Worm (Caenorhabditis elegans) whole organism, young adult: Measurements from ENCODE around the gene T27A8.7.

Experiments used
- B0261.1 ChIP-seq: sonication (generic microtip); optimal IDR thresholded peaks from 2 replicates; lab custom pipeline; 2016; ENCODE audit warnings: mild to moderate bottlenecking, missing genetic modification characterization, moderate library complexity, missing compliant biosample characterization
- C06A6.2 ChIP-seq: fragments of 200-800 bp; sonication (Bioruptor generic); conservative IDR thresholded peaks from 2 replicates; pipeline ENCODE4 v1.3.6; 2022; ENCODE audit warnings: missing genetic modification characterization, missing compliant biosample characterization
- F39B2.1 ChIP-seq: fragments of 200-800 bp; sonication (Bioruptor generic); IDR thresholded peaks from 2 replicates; pipeline ENCODE4 v1.3.6; 2022; ENCODE audit warnings: missing genetic modification reagents, missing genetic modification characterization, missing compliant biosample characterization
- F49E8.2 ChIP-seq: sonication (generic microtip); optimal IDR thresholded peaks from 3 replicates; lab custom pipeline; 2017; ENCODE audit warnings: missing genetic modification characterization, mild to moderate bottlenecking, missing compliant biosample characterization, antibody characterized with exemption, moderate library complexity; ENCODE audit not compliant: insufficient read depth
- F55B11.4 ChIP-seq: sonication (generic microtip); optimal IDR thresholded peaks from 2 replicates; lab custom pipeline; 2016; ENCODE audit warnings: missing compliant biosample characterization, missing genetic modification characterization, borderline replicate concordance; ENCODE audit not compliant: insufficient read depth
- F57A8.1 ChIP-seq: fragments of 200-800 bp; sonication (Bioruptor generic); optimal IDR thresholded peaks from 2 replicates; lab custom pipeline; 2018; ENCODE audit warnings: mild to moderate bottlenecking, missing genetic modification characterization, moderate library complexity, missing compliant biosample characterization
- F57C9.4 ChIP-seq: sonication (generic microtip); optimal IDR thresholded peaks from 2 replicates; lab custom pipeline; 2017; ENCODE audit warnings: mild to moderate bottlenecking, missing genetic modification characterization, missing compliant biosample characterization
- T07F8.4 ChIP-seq: sonication (generic microtip); optimal IDR thresholded peaks from 2 replicates; lab custom pipeline; 2016; ENCODE audit warnings: mild to moderate bottlenecking, missing genetic modification characterization, moderate library complexity, missing compliant biosample characterization
- Y95B8A.8 ChIP-seq: fragments of 200-800 bp; sonication (Bioruptor generic); IDR thresholded peaks from 2 replicates; pipeline ENCODE4 v1.3.6; 2022; ENCODE audit warnings: missing genetic modification reagents, missing genetic modification characterization, missing compliant biosample characterization
- akir-1 ChIP-seq: fragments of 200-800 bp; sonication (Bioruptor generic); optimal IDR thresholded peaks from 2 replicates; lab custom pipeline; 2018; ENCODE audit warnings: mild to moderate bottlenecking, missing genetic modification characterization, moderate library complexity, missing compliant biosample characterization
- ama-1 ChIP-seq, 3 experiments: fragments of 150-350 bp in 1 of 3; sonication (generic microtip) in 2 of 3; optimal IDR thresholded peaks; 2 replicates each; lab custom pipeline; 2014 to 2018; ENCODE audit warnings: missing biosample characterization in 2 of 3, missing genetic modification characterization in 2 of 3, missing genetic modification reagents in 2 of 3
- aptf-2 ChIP-seq: fragments of 200-800 bp; sonication (Bioruptor generic); conservative IDR thresholded peaks from 2 replicates; pipeline ENCODE4 v1.3.6; 2022; ENCODE audit warnings: missing genetic modification reagents, missing genetic modification characterization, missing compliant biosample characterization
- attf-6 ChIP-seq: fragments of 200-800 bp; sonication (Bioruptor generic); IDR thresholded peaks from 2 replicates; pipeline ENCODE4 v1.3.6; 2022; ENCODE audit warnings: missing genetic modification reagents, missing genetic modification characterization, missing compliant biosample characterization
- bed-2 ChIP-seq: fragments of 200-800 bp; sonication (Bioruptor generic); IDR thresholded peaks from 2 replicates; pipeline ENCODE4 v1.3.6; 2022; ENCODE audit warnings: missing genetic modification reagents, missing genetic modification characterization, missing compliant biosample characterization
- ceh-100 ChIP-seq: fragments of 200-800 bp; sonication (Bioruptor generic); IDR thresholded peaks from 2 replicates; pipeline ENCODE4 v1.3.6; 2022; ENCODE audit warnings: missing genetic modification reagents, missing genetic modification characterization, missing compliant biosample characterization
- ceh-91 ChIP-seq: fragments of 200-800 bp; sonication (Bioruptor generic); IDR thresholded peaks from 2 replicates; pipeline ENCODE4 v1.3.6; 2022; ENCODE audit warnings: missing genetic modification reagents, missing genetic modification characterization, missing compliant biosample characterization
- dpff-1 ChIP-seq: sonication (generic microtip); optimal IDR thresholded peaks from 2 replicates; lab custom pipeline; 2017; ENCODE audit warnings: mild to moderate bottlenecking, missing genetic modification characterization, missing compliant biosample characterization
- dpl-1 ChIP-seq: fragments of 150-350 bp; optimal IDR thresholded peaks from 2 replicates; lab custom pipeline; 2014; ENCODE audit warnings: missing biosample characterization, missing genetic modification reagents, missing genetic modification characterization
- efl-1 ChIP-seq: fragments of 150-350 bp; optimal IDR thresholded peaks from 2 replicates; lab custom pipeline; 2014; ENCODE audit warnings: missing biosample characterization, missing genetic modification reagents, missing genetic modification characterization
- ekl-4 ChIP-seq: fragments of 200-800 bp; sonication (Bioruptor generic); IDR thresholded peaks from 2 replicates; pipeline ENCODE4 v1.3.6; 2022; ENCODE audit warnings: missing genetic modification reagents, missing genetic modification characterization, missing compliant biosample characterization
- ets-4 ChIP-seq: fragments of 200-800 bp; sonication (Bioruptor generic); optimal IDR thresholded peaks from 2 replicates; lab custom pipeline; 2018; ENCODE audit warnings: mild to moderate bottlenecking, missing genetic modification characterization, missing compliant biosample characterization
- him-1 ChIP-seq: sonication (generic microtip); optimal IDR thresholded peaks from 2 replicates; lab custom pipeline; 2016; ENCODE audit warnings: missing genotype, missing genetic modification reagents, missing genetic modification characterization, missing compliant biosample characterization
- hlh-26 ChIP-seq: fragments of 200-800 bp; sonication (Bioruptor generic); conservative IDR thresholded peaks from 2 replicates; pipeline ENCODE4 v1.3.6; 2022; ENCODE audit warnings: missing genetic modification reagents, missing genetic modification characterization, missing compliant biosample characterization
- hmg-20 ChIP-seq: fragments of 200-800 bp; sonication (Bioruptor generic); IDR thresholded peaks from 2 replicates; pipeline ENCODE4 v1.3.6; 2022; ENCODE audit warnings: missing genetic modification reagents, missing genetic modification characterization, missing compliant biosample characterization
- hsf-1 ChIP-seq: fragments of 200-800 bp; sonication (Bioruptor generic); IDR thresholded peaks from 2 replicates; pipeline ENCODE4 v1.3.6; 2022; ENCODE audit warnings: missing genetic modification reagents, missing genetic modification characterization, missing compliant biosample characterization
- let-526 ChIP-seq: fragments of 200-800 bp; sonication (Bioruptor generic); IDR thresholded peaks from 2 replicates; pipeline ENCODE4 v1.3.6; 2022; ENCODE audit warnings: missing genetic modification reagents, missing genetic modification characterization, missing compliant biosample characterization
- lin-35 ChIP-seq, 3 experiments: fragments of 150-350 bp in 2 of 3; sonication (generic microtip) in 1 of 3; optimal IDR thresholded peaks; 2 replicates each; lab custom pipeline; 2014 to 2018; ENCODE audit warnings: missing biosample characterization in 3 of 3, missing genetic modification characterization in 3 of 3, missing genetic modification reagents in 3 of 3
- lin-40 ChIP-seq: sonication (generic microtip); optimal IDR thresholded peaks from 2 replicates; lab custom pipeline; 2016; ENCODE audit warnings: missing genetic modification characterization, mild to moderate bottlenecking, missing compliant biosample characterization, missing genotype, missing genetic modification reagents
- madf-3 ChIP-seq: fragments of 200-800 bp; sonication (Bioruptor generic); IDR thresholded peaks from 2 replicates; pipeline ENCODE4 v1.3.6; 2022; ENCODE audit warnings: missing genetic modification reagents, missing genetic modification characterization, missing compliant biosample characterization
- mcd-1 ChIP-seq: fragments of 200-800 bp; sonication (Bioruptor generic); IDR thresholded peaks from 2 replicates; pipeline ENCODE4 v1.3.6; 2022; ENCODE audit warnings: missing genetic modification reagents, missing genetic modification characterization, missing compliant biosample characterization
- nfyb-1 ChIP-seq: fragments of 200-800 bp; sonication (Bioruptor generic); IDR thresholded peaks from 2 replicates; pipeline ENCODE4 v1.3.6; 2022; ENCODE audit warnings: missing genetic modification reagents, missing genetic modification characterization, missing compliant biosample characterization
- nhr-90 ChIP-seq: sonication (generic microtip); optimal IDR thresholded peaks from 2 replicates; lab custom pipeline; 2016; ENCODE audit warnings: missing genotype, mild to moderate bottlenecking, missing genetic modification characterization, missing compliant biosample characterization
- pbrm-1 ChIP-seq: fragments of 200-800 bp; sonication (Bioruptor generic); IDR thresholded peaks from 2 replicates; pipeline ENCODE4 v1.3.6; 2022; ENCODE audit warnings: missing genetic modification reagents, missing genetic modification characterization, missing compliant biosample characterization
- rec-8 ChIP-seq, 2 experiments: sonication (generic microtip); optimal IDR thresholded peaks; 2 replicates each; lab custom pipeline; 2016; ENCODE audit warnings: mild to moderate bottlenecking in 2 of 2, missing genetic modification characterization in 2 of 2, missing genetic modification reagents in 2 of 2, missing genotype in 2 of 2, missing biosample characterization in 1 of 2, missing compliant biosample characterization in 1 of 2, moderate library complexity in 1 of 2
- repo-1 ChIP-seq: sonication (generic microtip); optimal IDR thresholded peaks from 2 replicates; lab custom pipeline; 2017; ENCODE audit warnings: mild to moderate bottlenecking, missing genetic modification characterization, missing compliant biosample characterization
- sea-2 ChIP-seq: fragments of 200-800 bp; sonication (Bioruptor generic); IDR thresholded peaks from 2 replicates; pipeline ENCODE4 v1.3.6; 2022; ENCODE audit warnings: missing genetic modification characterization, missing compliant biosample characterization
- snpc-3.4 ChIP-seq: sonication (generic microtip); optimal IDR thresholded peaks from 2 replicates; lab custom pipeline; 2017; ENCODE audit warnings: missing genetic modification characterization, mild to moderate bottlenecking, missing compliant biosample characterization, antibody characterized with exemption, moderate library complexity, missing genotype, missing genetic modification reagents
- sptf-2 ChIP-seq: fragments of 200-800 bp; sonication (Bioruptor generic); optimal IDR thresholded peaks from 2 replicates; lab custom pipeline; 2018; ENCODE audit warnings: mild to moderate bottlenecking, missing genetic modification characterization, missing compliant biosample characterization
- tlf-1 ChIP-seq: fragments of 200-800 bp; sonication (Bioruptor generic); optimal IDR thresholded peaks from 2 replicates; lab custom pipeline; 2018; ENCODE audit warnings: mild to moderate bottlenecking, missing genetic modification characterization, missing compliant biosample characterization
- ztf-26 ChIP-seq: sonication (generic microtip); optimal IDR thresholded peaks from 2 replicates; lab custom pipeline; 2017; ENCODE audit warnings: missing genetic modification characterization, missing compliant biosample characterization
- ztf-6 ChIP-seq: fragments of 200-800 bp; sonication (Bioruptor generic); IDR thresholded peaks from 2 replicates; pipeline ENCODE4 v1.3.6; 2022; ENCODE audit warnings: missing genetic modification reagents, missing genetic modification characterization, missing compliant biosample characterization

The T27A8.7 gene

ce11 chrX:16056404-16056803, 1.1 kb downstream of the T27A8.7 start (continued):
- TF ChIP-seq tlf-1 (GFP tag; lab: Kevin White, UChicago) (peak; percentile 97), nhr-90 (tag; lab: Kevin White, UChicago) (peak; percentile 93), ets-4 (GFP tag; lab: Kevin White, UChicago) (peak; percentile 85), akir-1 (GFP tag; lab: Kevin White, UChicago) (no peak), let-526 (GFP tag; lab: Robert Waterston, UW) (peak; percentile 80; the same call in 1 of the 2 replicates), hsf-1 (GFP tag; lab: Robert Waterston, UW) (0 out of 2 replicates have a peak, but pooled peaks have one; percentile 31), F57A8.1 (GFP tag; lab: Kevin White, UChicago) (peak; percentile 80), dpff-1 (tag; lab: Kevin White, UChicago) (peak; percentile 92), sea-2 (peak; percentile 80; the same call in 1 of the 2 replicates), him-1 (tag; lab: Kevin White, UChicago) (no peak), dpl-1 (GFP tag; lab: Kevin White, UChicago) (no peak), F39B2.1 (GFP tag; lab: Robert Waterston, UW) (no peak), ama-1 (optimal IDR thresholded peaks at IDR 0.05; lab: Kevin White, UChicago) (no peak), ama-1 (GFP tag; optimal IDR thresholded peaks at IDR 0.05; lab: Kevin White, UChicago) (peak; percentile 82 to 88), sptf-2 (GFP tag; lab: Kevin White, UChicago) (no peak), mcd-1 (GFP tag; lab: Robert Waterston, UW) (peak; percentile 91), madf-3 (GFP tag; lab: Robert Waterston, UW) (peak; percentile 74; the same call in 1 of the 2 replicates), ekl-4 (peak; percentile 93), ztf-26 (tag; lab: Kevin White, UChicago) (peak; percentile 99), Y95B8A.8 (peak; percentile 40; the same call in 1 of the 2 replicates), ztf-6 (GFP tag; lab: Robert Waterston, UW) (peak; percentile 93), aptf-2 (0 out of 2 replicates have a peak, but pooled peaks have one; percentile 50), F55B11.4 (no peak), F57C9.4 (tag; lab: Kevin White, UChicago) (peak; percentile 39), attf-6 (GFP tag; lab: Robert Waterston, UW) (no peak), repo-1 (tag; lab: Kevin White, UChicago) (peak; percentile 98), bed-2 (peak; percentile 81; the same call in 1 of the 2 replicates), hmg-20 (GFP tag; lab: Robert Waterston, UW) (peak; percentile 97), snpc-3.4 (tag; lab: Kevin White, UChicago) (peak; percentile 21), ceh-100 (GFP tag; lab: Robert Waterston, UW) (peak; percentile 71), ceh-91 (no peak)

- TF ChIP-seq C06A6.2 = no peak
- TF ChIP-seq T07F8.4 (tag; lab: Kevin White, UChicago) = no peak
- no peak for TF ChIP-seq nhr-90 (tag; lab: Kevin White, UChicago)
- TF ChIP-seq tlf-1 (GFP tag; lab: Kevin White, UChicago) = no peak
- no peak for TF ChIP-seq pbrm-1 (GFP tag; lab: Robert Waterston, UW)
- no peak for TF ChIP-seq lin-35 (GFP tag; optimal IDR thresholded peaks at IDR 0.05; lab: Kevin White, UChicago)
- TF ChIP-seq B0261.1 (tag; lab: Kevin White, UChicago) = no peak
- no peak for TF ChIP-seq efl-1 (GFP tag; lab: Kevin White, UChicago)
- no peak for TF ChIP-seq nfyb-1 (GFP tag; lab: Robert Waterston, UW)
- no peak for TF ChIP-seq rec-8 (tag; optimal IDR thresholded peaks at IDR 0.05; lab: Kevin White, UChicago)
- no peak for TF ChIP-seq hmg-20 (GFP tag; lab: Robert Waterston, UW)
- no peak for TF ChIP-seq lin-40 (tag; lab: Kevin White, UChicago)
- TF ChIP-seq hlh-26 (GFP tag; lab: Robert Waterston, UW) = no peak
- TF ChIP-seq F49E8.2 = no peak
Measured at ce11 chrX:16058845-16059244, 3.5 kb downstream of the T27A8.7 start, which contains the start of gene T27A8.2. TSS of gene T27A8.2 (minus strand) at chrX:16058945.
